Fruit fly (Drosophila melanogaster): Measurements from ENCODE around the gene Naa30B.

Naa30B gene

DNA sequence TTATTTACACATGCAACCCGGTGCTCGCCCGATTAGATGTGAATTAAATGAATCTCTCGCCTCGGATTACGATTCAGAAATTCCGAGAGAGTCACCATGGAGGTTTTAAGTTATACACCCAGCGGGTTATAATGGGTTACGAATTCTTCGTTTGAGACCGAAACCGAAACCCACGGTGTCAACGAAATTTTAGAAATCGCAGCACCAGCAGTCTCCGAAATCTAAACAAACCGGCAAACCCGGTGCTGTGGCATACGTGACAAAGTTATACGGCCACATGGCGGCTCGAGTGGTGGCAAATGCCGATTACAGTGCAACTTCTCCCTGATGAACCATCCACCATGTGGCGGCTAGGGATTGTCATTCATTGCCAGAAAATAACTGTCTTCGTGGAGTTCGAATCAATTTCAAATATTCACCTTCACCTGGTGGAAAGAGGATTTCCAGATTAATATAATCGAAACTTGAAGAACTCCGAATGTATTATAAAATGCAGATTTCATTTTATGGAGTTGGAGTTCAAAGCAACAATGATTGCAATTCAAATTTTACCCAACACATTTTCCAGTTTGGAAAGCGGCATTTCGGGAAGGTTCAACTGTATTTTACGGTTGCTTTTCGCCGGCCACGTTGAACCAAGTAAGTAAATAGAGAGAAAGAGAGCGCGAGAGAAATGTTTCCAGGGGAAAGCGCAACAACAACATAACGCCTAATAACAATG is 44.1 kb upstream of the Naa30B start (continued):
- TF ChIP-seq peb (GFP tag; IDR thresholded peaks at IDR 0.05) (peak; percentile 47; the same call in 1 of the 2 replicates), dimm (GFP tag; IDR thresholded peaks at IDR 0.05) (no peak), CG11723 (GFP tag; optimal IDR thresholded peaks at IDR 0.05) (peak; percentile 74), cwo (GFP tag; optimal IDR thresholded peaks at IDR 0.05) (no peak), Vsx1 (GFP tag; optimal IDR thresholded peaks at IDR 0.05) (peak; percentile 1), Sox102F (GFP tag; optimal IDR thresholded peaks at IDR 0.05) (peak; percentile 80), tup (GFP tag; optimal IDR thresholded peaks at IDR 0.05) (no peak), NFAT (GFP tag; IDR thresholded peaks at IDR 0.05) (0 out of 2 replicates have a peak, but pooled peaks have one; percentile 8), seq (GFP tag; IDR thresholded peaks at IDR 0.05) (0 out of 2 replicates have a peak, but pooled peaks have one; percentile 45), CG32767 (GFP tag; IDR thresholded peaks at IDR 0.05) (peak; percentile 62), Awh (GFP tag; IDR thresholded peaks at IDR 0.05) (peak; percentile 40; the same call in 1 of the 2 replicates), Sry-β (GFP tag; optimal IDR thresholded peaks at IDR 0.05) (no peak), yki (optimal IDR thresholded peaks at IDR 0.05) (no peak), CG13424 (tag; optimal IDR thresholded peaks at IDR 0.05) (peak; percentile 76), CG12104 (GFP tag; optimal IDR thresholded peaks at IDR 0.05) (peak; percentile 23), pum (GFP tag; optimal IDR thresholded peaks at IDR 0.05) (peak; percentile 72), CG6254 (GFP tag; optimal IDR thresholded peaks at IDR 0.05) (peak; percentile 70), CG5953 (GFP tag; IDR thresholded peaks at IDR 0.05) (peak; percentile 51; the same call in 1 of the 2 replicates), CG12391 (tag; optimal IDR thresholded peaks at IDR 0.05) (peak; percentile 75), HLHmδ (GFP tag; optimal IDR thresholded peaks at IDR 0.05) (peak; percentile 21), CG10462 (GFP tag; optimal IDR thresholded peaks at IDR 0.05) (peak; percentile 63), sna (GFP tag; IDR thresholded peaks at IDR 0.05; ENCODE audit: partially characterized antibody) (no peak), CG4854 (GFP tag; optimal IDR thresholded peaks at IDR 0.05) (peak; percentile 22), Hsf (GFP tag; optimal IDR thresholded peaks at IDR 0.05) (peak; percentile 73), CG10147 (GFP tag; optimal IDR thresholded peaks at IDR 0.05) (no peak), pb (GFP tag; optimal IDR thresholded peaks at IDR 0.05) (peak; percentile 19), scrt (GFP tag; optimal IDR thresholded peaks at IDR 0.05) (peak; percentile 3), CG17186 (GFP tag; optimal IDR thresholded peaks at IDR 0.05) (peak; percentile 6), CG11695 (GFP tag; IDR thresholded peaks at IDR 0.05) (peak; percentile 72), pan (optimal IDR thresholded peaks at IDR 0.05) (no peak), pan (GFP tag; optimal IDR thresholded peaks at IDR 0.05 in 1 of 2, IDR thresholded peaks at IDR 0.05 in 1 of 2) (peak in 1 of 2 experiments; percentile 46), CG32532 (GFP tag; IDR thresholded peaks at IDR 0.05) (peak; percentile 56), CG4707 (GFP tag; optimal IDR thresholded peaks at IDR 0.05) (peak; percentile 34), CG4424 (GFP tag; optimal IDR thresholded peaks at IDR 0.05) (peak; percentile 74), tin (GFP tag; optimal IDR thresholded peaks at IDR 0.05) (peak; percentile 78), CG12769 (tag; optimal IDR thresholded peaks at IDR 0.05) (peak; percentile 39), CG12744 (GFP tag; optimal IDR thresholded peaks at IDR 0.05) (peak; percentile 16), sens (GFP tag) (peak; percentile 97), CG13123 (GFP tag; optimal IDR thresholded peaks at IDR 0.05) (peak; percentile 42), CG10543 (GFP tag; optimal IDR thresholded peaks at IDR 0.05) (peak; percentile 65), ERR (GFP tag; optimal IDR thresholded peaks at IDR 0.05) (no peak), insv (GFP tag; optimal IDR thresholded peaks at IDR 0.05) (peak in 1 of 2 experiments; percentile 24), unc-4 (GFP tag; IDR thresholded peaks at IDR 0.05; ENCODE audit: partially characterized antibody) (no peak), Hr78 (GFP tag; optimal IDR thresholded peaks at IDR 0.05) (no peak), gsb-n (tag; optimal IDR thresholded peaks at IDR 0.05) (peak; percentile 82), slp2 (GFP tag; optimal IDR thresholded peaks at IDR 0.05) (peak; percentile 61), CG11093 (GFP tag; IDR thresholded peaks at IDR 0.05) (peak; percentile 57; the same call in 1 of the 3 replicates), esg (GFP tag; conservative IDR thresholded peaks at IDR 0.05) (peak; percentile 36), CG42726 (GFP tag; IDR thresholded peaks at IDR 0.05; ENCODE audit: partially characterized antibody) (no peak)

Data from whole organism, embryonic.